Worm (Caenorhabditis elegans): ENCODE data around the gene mrps-24.

mrps-24 gene

ce11 chrIV:7710824-7711223, 979 bp downstream of the mrps-24 start, which contains the start of gene nhr-8 (continued):
- no peak for TF ChIP-seq nhr-11 (tag; optimal IDR thresholded peaks at IDR 0.05)

- TF ChIP-seq aha-1 (tag) (peak; percentile 93), ceh-82 (tag; optimal IDR thresholded peaks at IDR 0.05) (no peak), ceh-32 (tag; optimal IDR thresholded peaks at IDR 0.05; ENCODE audit: poor library complexity) (no peak), gei-8 (GFP tag; optimal IDR thresholded peaks at IDR 0.05) (no peak), Y75B8A.6 (GFP tag; IDR thresholded peaks at IDR 0.05) (no peak), nhr-11 (tag; optimal IDR thresholded peaks at IDR 0.05) (no peak), nhr-42 (GFP tag; IDR thresholded peaks at IDR 0.05) (no peak), nhr-25 (tag; optimal IDR thresholded peaks at IDR 0.05; ENCODE audit: borderline replicate concordance, insufficient read depth) (no peak), madf-9 (GFP tag; conservative IDR thresholded peaks at IDR 0.05) (no peak), dpl-1 (GFP tag; optimal IDR thresholded peaks at IDR 0.05) (no peak), pqm-1 (tag; optimal IDR thresholded peaks at IDR 0.05) (peak; percentile 3), dve-1 (tag; optimal IDR thresholded peaks at IDR 0.05; ENCODE audit: insufficient read depth) (peak; percentile 39), daf-16 (GFP tag; optimal IDR thresholded peaks at IDR 0.05) (no peak), daf-16 (tag; optimal IDR thresholded peaks at IDR 0.05) (peak; percentile 13), Y105C5A.15 (GFP tag; IDR thresholded peaks at IDR 0.05) (no peak), nhr-28 (tag; optimal IDR thresholded peaks at IDR 0.05) (peak; percentile 3), hlh-11 (tag; optimal IDR thresholded peaks at IDR 0.05) (peak; percentile 6), mxl-2 (GFP tag; conservative IDR thresholded peaks at IDR 0.05) (no peak)
These were observed 2.4 kb downstream of the mrps-24 start for ce11 chrIV:7712252-7712651.

DNA sequence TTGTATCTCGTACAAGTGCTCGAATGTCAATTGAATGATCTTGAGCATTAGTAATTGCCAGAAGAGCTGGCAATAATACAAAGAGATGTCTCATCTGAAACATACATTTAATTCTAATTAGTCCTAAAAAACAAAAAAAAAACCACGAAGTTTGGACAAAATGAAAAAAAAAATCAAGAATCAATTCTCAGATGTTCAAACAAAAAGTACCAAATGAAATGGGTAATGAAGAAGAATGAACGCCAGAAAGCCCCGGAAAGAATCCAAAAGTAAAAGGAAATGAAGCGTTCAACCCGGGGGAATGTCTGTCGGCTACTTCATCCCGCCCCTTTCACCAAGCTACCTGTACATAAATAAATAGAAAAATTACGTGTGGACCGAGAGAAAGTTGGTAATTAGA, 8.1 kb downstream of the mrps-24 start, which contains the start of gene F33D4.6:
Gene F33D4.6, minus strand, starts transcription at position 101 of the 400 bp plus-strand sequence.
- TF ChIP-seq T26A8.4 (GFP tag; IDR thresholded peaks at IDR 0.05) (no peak), snpc-1.2 (GFP tag; IDR thresholded peaks at IDR 0.05) (no peak), nhr-42 (GFP tag; IDR thresholded peaks at IDR 0.05) (no peak), aly-2 (tag; optimal IDR thresholded peaks at IDR 0.05) (no peak), php-3 (GFP tag; IDR thresholded peaks at IDR 0.05) (no peak), mdt-29 (GFP tag; IDR thresholded peaks at IDR 0.05) (no peak), Y5F2A.4 (GFP tag; optimal IDR thresholded peaks at IDR 0.05) (no peak), dmd-9 (GFP tag; IDR thresholded peaks at IDR 0.05) (no peak), mes-2 (tag; optimal IDR thresholded peaks at IDR 0.05; ENCODE audit: poor library complexity, severe bottlenecking) (no peak)

DNA sequence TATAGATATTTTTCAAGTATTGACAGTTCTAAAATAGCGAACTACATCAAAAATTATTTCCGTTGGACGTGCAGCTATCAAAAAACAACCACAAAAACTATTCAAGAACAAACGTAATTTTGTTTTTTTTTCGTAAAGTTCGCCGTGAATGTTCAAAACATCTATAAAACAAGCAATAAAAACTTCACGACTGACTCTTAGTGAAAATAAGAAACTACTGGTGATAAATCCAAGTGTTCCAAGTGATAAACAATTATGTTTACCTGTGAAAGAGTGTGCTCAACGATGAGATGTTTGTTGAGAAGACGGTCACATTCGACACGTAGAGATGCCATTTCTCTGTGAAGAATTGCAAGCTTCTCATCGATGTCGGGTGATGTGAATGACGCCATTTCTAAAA, 13.0 kb downstream of the mrps-24 start, which contains the start of gene C50F7.6:
Gene C50F7.6, minus strand, starts transcription at position 394 of the 400 bp plus-strand sequence.
- no peak for TF ChIP-seq dmd-9 (GFP tag; IDR thresholded peaks at IDR 0.05)
- peak in 1 of 2 experiments; percentile 78 for TF ChIP-seq daf-16 (GFP tag; optimal IDR thresholded peaks at IDR 0.05)
- no peak for TF ChIP-seq daf-16 (tag; optimal IDR thresholded peaks at IDR 0.05)

DNA sequence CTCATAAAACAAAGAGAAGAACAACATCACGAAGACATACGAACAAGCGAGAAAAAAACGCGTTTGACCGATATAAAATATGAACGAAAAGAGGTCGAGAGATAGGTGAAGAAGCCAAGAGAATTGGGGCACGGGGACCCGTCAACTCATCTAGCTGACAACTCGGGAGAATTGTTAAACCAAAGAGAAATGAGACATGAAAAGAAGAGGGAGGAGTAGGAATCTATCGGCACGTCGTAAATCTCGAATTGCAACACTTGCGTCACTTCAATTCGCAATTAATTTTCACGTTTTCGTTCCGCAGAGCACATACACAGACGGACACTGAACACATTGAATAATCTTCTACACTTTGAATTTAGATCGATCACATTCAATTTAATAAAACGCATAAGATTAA, 13.7 kb downstream of the mrps-24 start:
- peak in 1 of 2 experiments; percentile 7 for TF ChIP-seq unc-62 (GFP tag; optimal IDR thresholded peaks at IDR 0.05 in 1 of 2)
- no peak for TF ChIP-seq unc-62 (tag; optimal IDR thresholded peaks at IDR 0.05)
- TF ChIP-seq lin-29 (GFP tag; IDR thresholded peaks at IDR 0.05), result no peak
- no peak for TF ChIP-seq nhr-111 (GFP tag; optimal IDR thresholded peaks at IDR 0.05)
- no peak for TF ChIP-seq ceh-44 (GFP tag; IDR thresholded peaks at IDR 0.05)
- TF ChIP-seq ztf-11 (tag; optimal IDR thresholded peaks at IDR 0.05), result no peak
- no peak for TF ChIP-seq ceh-20 (GFP tag; IDR thresholded peaks at IDR 0.05)

Measured in whole organism, L4 larva.